Worm (Caenorhabditis elegans) whole organism, midembryonic: Measurements from ENCODE around the gene ZK512.4.

Source experiments
- T22C8.4 ChIP-seq: fragments of 200-800 bp; sonication (Bioruptor generic); IDR thresholded peaks from 2 replicates; pipeline ENCODE4 v1.3.6; 2022; ENCODE audit warnings: missing genetic modification characterization, missing compliant biosample characterization
- klf-2 ChIP-seq: fragments of 200-800 bp; sonication (Bioruptor generic); conservative IDR thresholded peaks from 2 replicates; pipeline ENCODE4 v1.3.6; 2022; ENCODE audit warnings: missing genetic modification reagents, missing genetic modification characterization, missing compliant biosample characterization

DNA sequence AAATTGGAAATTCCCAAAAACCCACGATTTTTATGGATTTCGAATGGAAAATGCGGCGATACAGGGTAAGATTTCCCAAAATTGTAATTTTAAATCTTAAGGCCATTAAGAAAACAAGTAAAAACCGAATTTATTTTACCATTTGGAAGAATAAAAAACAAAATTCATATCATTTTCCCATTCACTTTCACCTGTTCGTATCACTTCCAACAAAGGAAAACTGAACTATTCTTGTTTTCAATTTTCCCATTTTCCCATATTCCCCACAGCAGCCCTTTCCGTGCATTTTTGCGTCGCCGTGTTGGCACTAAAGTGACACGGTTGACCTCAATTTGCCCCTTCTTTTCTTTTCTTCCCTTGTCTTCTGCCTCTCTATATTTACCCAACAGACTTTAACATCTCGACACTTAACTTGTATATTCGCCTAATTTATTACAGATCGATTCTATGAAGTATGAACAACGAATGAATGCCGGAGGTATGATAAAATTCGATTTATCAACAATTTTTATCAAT, 19.3 kb upstream of the ZK512.4 start, which contains the start of gene sec-16A.1:
- TF ChIP-seq klf-2 (no peak), T22C8.4 (GFP tag; lab: Robert Waterston, UW) (no peak)
